Fruit fly (Drosophila melanogaster) whole organism, adult: ENCODE measurements around the gene fln.

Source experiments
- CG11617 ChIP-seq: fragments of 200-800 bp; sonication (Bioruptor generic); optimal IDR thresholded peaks from 2 replicates; lab custom pipeline; 2017; ENCODE audit warnings: mild to moderate bottlenecking, missing biosample characterization, missing genetic modification reagents, missing genetic modification characterization
- CG12768 ChIP-seq: fragments of 200-800 bp; sonication (Bioruptor generic); optimal IDR thresholded peaks from 2 replicates; lab custom pipeline; 2017; ENCODE audit warnings: missing biosample characterization, missing genetic modification characterization, mild to moderate bottlenecking, moderate library complexity, missing genetic modification reagents
- CG14711 ChIP-seq: fragments of 200-800 bp; sonication (Bioruptor generic); optimal IDR thresholded peaks from 2 replicates; lab custom pipeline; 2018; ENCODE audit warnings: missing biosample characterization, mild to moderate bottlenecking, missing genetic modification characterization, moderate library complexity
- CG1620 ChIP-seq: fragments of 200-800 bp; sonication (Bioruptor generic); optimal IDR thresholded peaks from 2 replicates; lab custom pipeline; 2016; ENCODE audit warnings: missing biosample characterization, missing genetic modification characterization
- CG33017 ChIP-seq: fragments of 200-800 bp; sonication (Bioruptor generic); optimal IDR thresholded peaks from 2 replicates; lab custom pipeline; 2018; ENCODE audit warnings: missing biosample characterization, mild to moderate bottlenecking, missing genetic modification characterization, moderate library complexity
- CG5204 ChIP-seq: fragments of 200-800 bp; sonication (Bioruptor generic); optimal IDR thresholded peaks from 2 replicates; lab custom pipeline; 2016; ENCODE audit warnings: missing biosample characterization, missing genetic modification characterization
- CG7045 ChIP-seq: fragments of 200-800 bp; sonication (Bioruptor generic); optimal IDR thresholded peaks from 2 replicates; lab custom pipeline; 2017; ENCODE audit warnings: missing biosample characterization, mild to moderate bottlenecking, missing genetic modification characterization
- CG7101 ChIP-seq: fragments of 200-800 bp; sonication (Bioruptor generic); optimal IDR thresholded peaks from 2 replicates; lab custom pipeline; 2018; ENCODE audit warnings: missing biosample characterization, mild to moderate bottlenecking, missing genetic modification characterization, moderate library complexity
- Clk ChIP-seq: fragments of 200-800 bp; sonication (Bioruptor generic); optimal IDR thresholded peaks from 2 replicates; lab custom pipeline; 2017; ENCODE audit warnings: missing biosample characterization, missing genetic modification characterization
- Crg-1 ChIP-seq: fragments of 200-800 bp; sonication (Bioruptor generic); optimal IDR thresholded peaks from 2 replicates; lab custom pipeline; 2016; ENCODE audit warnings: missing biosample characterization, missing genetic modification characterization
- Hr96 ChIP-seq: fragments of 200-800 bp; sonication (Bioruptor generic); optimal IDR thresholded peaks from 2 replicates; lab custom pipeline; 2016; ENCODE audit warnings: missing biosample characterization, missing genetic modification characterization
- Mnt ChIP-seq: fragments of 200-800 bp; sonication (Bioruptor generic); optimal IDR thresholded peaks from 2 replicates; lab custom pipeline; 2016; ENCODE audit warnings: missing biosample characterization, mild to moderate bottlenecking, missing genetic modification characterization
- bab1 ChIP-seq: fragments of 200-800 bp; sonication (Bioruptor generic); optimal IDR thresholded peaks from 3 replicates; lab custom pipeline; 2019; ENCODE audit warnings: missing biosample characterization, mild to moderate bottlenecking, missing genetic modification characterization, moderate library complexity
- cic ChIP-seq: fragments of 200-800 bp; sonication (Bioruptor generic); optimal IDR thresholded peaks from 2 replicates; lab custom pipeline; 2017; ENCODE audit warnings: missing biosample characterization, mild to moderate bottlenecking, missing genetic modification characterization, moderate library complexity
- cnc ChIP-seq, 2 experiments: fragments of >200 bp; optimal IDR thresholded peaks; 2 replicates each; lab custom pipeline; 2017
- kay ChIP-seq: fragments of 200-800 bp; sonication (Bioruptor generic); peaks from one replicate; lab custom pipeline; 2016; ENCODE audit warnings: missing biosample characterization, missing genetic modification characterization, borderline replicate concordance
- ovo ChIP-seq: fragments of 200-800 bp; sonication (Bioruptor generic); optimal IDR thresholded peaks from 2 replicates; lab custom pipeline; 2016; ENCODE audit warnings: missing biosample characterization, missing genetic modification characterization
- pad ChIP-seq: fragments of 200-800 bp; sonication (Bioruptor generic); optimal IDR thresholded peaks from 3 replicates; lab custom pipeline; 2017; ENCODE audit warnings: missing biosample characterization, missing genetic modification characterization, mild to moderate bottlenecking, moderate library complexity, missing genetic modification reagents
- tj ChIP-seq: fragments of 200-800 bp; sonication (Bioruptor generic); optimal IDR thresholded peaks from 3 replicates; lab custom pipeline; 2017; ENCODE audit warnings: missing biosample characterization, mild to moderate bottlenecking, missing genetic modification characterization, moderate library complexity
- toe ChIP-seq: fragments of 200-800 bp; sonication (Bioruptor generic); optimal IDR thresholded peaks from 2 replicates; lab custom pipeline; 2016; ENCODE audit warnings: missing biosample characterization, missing genetic modification characterization

The fln gene

DNA sequence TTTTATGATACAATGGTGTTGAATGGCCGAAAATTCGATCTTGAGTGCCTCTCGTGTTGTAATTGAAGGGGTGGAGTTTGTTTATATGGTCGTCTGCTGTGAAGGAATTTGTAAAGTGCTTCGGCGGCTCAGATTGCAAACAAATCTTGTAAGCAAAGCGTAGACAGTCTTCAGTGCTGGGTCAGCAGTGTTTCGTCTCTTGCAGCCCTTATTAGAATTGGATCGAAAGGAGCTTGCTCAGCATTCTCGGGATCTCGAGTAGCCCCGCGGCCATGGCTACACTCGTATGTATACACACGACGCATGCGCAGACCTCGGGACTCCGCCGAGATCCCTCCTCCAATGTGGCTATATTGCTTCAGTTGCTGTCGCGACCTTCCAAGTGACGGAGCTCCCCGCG, 12.9 kb downstream of the fln start:
- TF ChIP-seq CG14711 (no peak), Mnt (GFP tag; lab: Kevin White, UChicago) (no peak), tj (GFP tag; lab: Kevin White, UChicago) (peak; percentile 95), cnc (optimal IDR thresholded peaks at IDR 0.05; lab: Kevin White, UChicago) (no peak), cic (GFP tag; lab: Kevin White, UChicago) (no peak)

dm6 chr3L:19968725-19969598, 22.1 kb downstream of the fln start:
- no peak for TF ChIP-seq CG1620 (GFP tag; lab: Kevin White, UChicago)
- TF ChIP-seq toe (GFP tag; lab: Kevin White, UChicago) = no peak
- no peak for TF ChIP-seq tj (GFP tag; lab: Kevin White, UChicago)
- no peak for TF ChIP-seq Crg-1 (GFP tag; lab: Kevin White, UChicago)
- no peak for TF ChIP-seq Hr96 (GFP tag; lab: Kevin White, UChicago)
- TF ChIP-seq cic (GFP tag; lab: Kevin White, UChicago) = no peak
- TF ChIP-seq bab1 = no peak
- no peak for TF ChIP-seq CG33017 (tag; lab: Kevin White, UChicago)
- TF ChIP-seq CG11617 (GFP tag; lab: Kevin White, UChicago) = no peak
- TF ChIP-seq cnc (optimal IDR thresholded peaks at IDR 0.05; lab: Kevin White, UChicago) = no peak

DNA sequence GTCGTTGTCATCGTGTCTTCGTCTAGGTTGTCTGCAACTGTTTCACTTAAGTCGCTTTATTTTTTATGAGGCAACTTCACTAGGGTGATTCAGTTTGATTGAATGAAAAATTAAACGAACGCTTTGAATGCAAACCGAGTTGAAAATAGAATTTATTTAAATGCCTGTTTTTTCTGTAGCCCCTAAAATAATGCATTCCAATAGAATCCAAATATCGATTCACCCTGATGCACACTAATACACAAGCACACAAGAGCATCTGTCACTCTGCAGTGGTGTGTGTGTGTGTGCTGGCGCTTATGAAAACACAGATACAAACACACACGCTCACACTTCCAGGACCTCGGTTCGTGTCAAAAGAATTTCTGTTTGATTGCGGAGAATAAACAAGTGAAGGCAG, 29.2 kb downstream of the fln start:
- TF ChIP-seq Crg-1 (GFP tag; lab: Kevin White, UChicago) (no peak), ovo (GFP tag; lab: Kevin White, UChicago) (no peak), pad (GFP tag; lab: Kevin White, UChicago) (no peak), CG33017 (tag; lab: Kevin White, UChicago) (no peak), Mnt (GFP tag; lab: Kevin White, UChicago) (no peak), cic (GFP tag; lab: Kevin White, UChicago) (no peak), Hr96 (GFP tag; lab: Kevin White, UChicago) (no peak), CG7045 (GFP tag; lab: Kevin White, UChicago) (no peak), CG11617 (GFP tag; lab: Kevin White, UChicago) (no peak), kay (GFP tag; lab: Kevin White, UChicago) (no peak), tj (GFP tag; lab: Kevin White, UChicago) (no peak), CG7101 (no peak), CG14711 (no peak), CG1620 (GFP tag; lab: Kevin White, UChicago) (no peak), cnc (optimal IDR thresholded peaks at IDR 0.05; lab: Kevin White, UChicago) (no peak), toe (GFP tag; lab: Kevin White, UChicago) (no peak), CG5204 (GFP tag; lab: Kevin White, UChicago) (no peak), CG12768 (GFP tag; lab: Kevin White, UChicago) (no peak)

dm6 chr3L:19955699-19956098, 35.3 kb downstream of the fln start, which contains the start of gene CG42263:
Gene CG42263, minus strand, starts transcription at chr3L:19955799.
- no peak for TF ChIP-seq CG5204 (GFP tag; lab: Kevin White, UChicago)
- TF ChIP-seq CG12768 (GFP tag; lab: Kevin White, UChicago) = no peak
- no peak for TF ChIP-seq Clk (GFP tag; lab: Kevin White, UChicago)
- no peak for TF ChIP-seq CG7101
- TF ChIP-seq Crg-1 (GFP tag; lab: Kevin White, UChicago) = no peak

- TF ChIP-seq Crg-1 (GFP tag; lab: Kevin White, UChicago) (no peak), CG1620 (GFP tag; lab: Kevin White, UChicago) (no peak), CG12768 (GFP tag; lab: Kevin White, UChicago) (no peak), bab1 (no peak), CG7045 (GFP tag; lab: Kevin White, UChicago) (no peak), Mnt (GFP tag; lab: Kevin White, UChicago) (no peak), CG11617 (GFP tag; lab: Kevin White, UChicago) (no peak), tj (GFP tag; lab: Kevin White, UChicago) (no peak), Hr96 (GFP tag; lab: Kevin White, UChicago) (no peak), toe (GFP tag; lab: Kevin White, UChicago) (no peak), kay (GFP tag; lab: Kevin White, UChicago) (no peak), CG7101 (no peak), ovo (GFP tag; lab: Kevin White, UChicago) (no peak), CG14711 (no peak), Clk (GFP tag; lab: Kevin White, UChicago) (no peak), CG5204 (GFP tag; lab: Kevin White, UChicago) (no peak), cic (GFP tag; lab: Kevin White, UChicago) (no peak), CG33017 (tag; lab: Kevin White, UChicago) (no peak)
These were observed 36.6 kb downstream of the fln start, which contains the start of gene CG42654 for dm6 chr3L:19954426-19954825. Gene CG42654, minus strand, starts transcription at chr3L:19954526.

- no peak for TF ChIP-seq tj (GFP tag; lab: Kevin White, UChicago)
- TF ChIP-seq CG1620 (GFP tag; lab: Kevin White, UChicago) = no peak
- TF ChIP-seq ovo (GFP tag; lab: Kevin White, UChicago) = no peak
- no peak for TF ChIP-seq CG33017 (tag; lab: Kevin White, UChicago)
- TF ChIP-seq CG12768 (GFP tag; lab: Kevin White, UChicago) = no peak
- TF ChIP-seq bab1 = no peak
- no peak for TF ChIP-seq Mnt (GFP tag; lab: Kevin White, UChicago)
- TF ChIP-seq CG7045 (GFP tag; lab: Kevin White, UChicago) = no peak
- no peak for TF ChIP-seq CG14711
- no peak for TF ChIP-seq pad (GFP tag; lab: Kevin White, UChicago)
These were observed 37.4 kb downstream of the fln start, which contains the start of gene CG42655 for dm6 chr3L:19953612-19954011. Gene CG42655, minus strand, starts transcription at chr3L:19953712.
